Fruit fly (Drosophila melanogaster): ENCODE data around the gene CG6656.

dm6 chr3R:21913447-21913846 is 38.4 kb downstream of the CG6656 start, which contains the start of gene Qsox2:
- TF ChIP-seq Snoo (tag; optimal IDR thresholded peaks at IDR 0.05) (no peak), Pif1A (GFP tag; optimal IDR thresholded peaks at IDR 0.05) (no peak), CG4496 (GFP tag; IDR thresholded peaks at IDR 0.05) (no peak), CG15710 (tag; optimal IDR thresholded peaks at IDR 0.05) (no peak), CG13204 (GFP tag; optimal IDR thresholded peaks at IDR 0.05) (no peak), CG32121 (GFP tag; IDR thresholded peaks at IDR 0.05) (no peak), Ets98B (GFP tag; IDR thresholded peaks at IDR 0.05) (no peak), CG14655 (GFP tag; optimal IDR thresholded peaks at IDR 0.05) (no peak), EcR (GFP tag; optimal IDR thresholded peaks at IDR 0.05) (no peak), CG12605 (GFP tag; IDR thresholded peaks at IDR 0.05) (no peak), CG10348 (GFP tag; IDR thresholded peaks at IDR 0.05) (no peak), gl (tag; optimal IDR thresholded peaks at IDR 0.05) (no peak), rn (GFP tag; IDR thresholded peaks at IDR 0.05) (no peak), Pif1B (GFP tag; optimal IDR thresholded peaks at IDR 0.05) (no peak)
